Worm (Caenorhabditis elegans): ENCODE measurements around the gene arrd-7.

Gene arrd-7

ce11 chrII:12054150-12054549, 8.3 kb downstream of the arrd-7 start:
- TF ChIP-seq nhr-12 (tag; optimal IDR thresholded peaks at IDR 0.05) = no peak
- TF ChIP-seq ama-1 (optimal IDR thresholded peaks at IDR 0.05) = peak; percentile 76

ce11 chrII:12053486-12053885, 8.9 kb downstream of the arrd-7 start:
- TF ChIP-seq nhr-237 (tag; optimal IDR thresholded peaks at IDR 0.05) (no peak), nhr-21 (tag; optimal IDR thresholded peaks at IDR 0.05) (peak; percentile 70), mdl-1 (tag; optimal IDR thresholded peaks at IDR 0.05) (peak in 1 of 2 experiments; percentile 12), nhr-77 (tag; optimal IDR thresholded peaks at IDR 0.05) (no peak), gmeb-1 (tag; optimal IDR thresholded peaks at IDR 0.05) (no peak), nhr-129 (tag; optimal IDR thresholded peaks at IDR 0.05) (peak; percentile 49), nhr-25 (tag; optimal IDR thresholded peaks at IDR 0.05) (peak; percentile 15), sma-3 (GFP tag; optimal IDR thresholded peaks at IDR 0.05) (peak; percentile 8), sma-9 (GFP tag; optimal IDR thresholded peaks at IDR 0.05) (peak; percentile 8), sma-9 (tag; optimal IDR thresholded peaks at IDR 0.05) (no peak), ama-1 (optimal IDR thresholded peaks at IDR 0.05) (peak; percentile 45)

ce11 chrII:12052924-12053323, 9.5 kb downstream of the arrd-7 start:
- TF ChIP-seq blmp-1 (tag; optimal IDR thresholded peaks at IDR 0.05; ENCODE audit: insufficient read depth) = peak; percentile 30
- peak; percentile 70 for TF ChIP-seq nhr-21 (tag; optimal IDR thresholded peaks at IDR 0.05)
- TF ChIP-seq sma-9 (GFP tag; optimal IDR thresholded peaks at IDR 0.05) = peak; percentile 49
- TF ChIP-seq sma-9 (tag; optimal IDR thresholded peaks at IDR 0.05) = no peak
- TF ChIP-seq sma-3 (GFP tag; optimal IDR thresholded peaks at IDR 0.05) = peak; percentile 21
- TF ChIP-seq nhr-129 (tag; optimal IDR thresholded peaks at IDR 0.05) = peak; percentile 21
- TF ChIP-seq lin-11 (tag; optimal IDR thresholded peaks at IDR 0.05) = no peak
- TF ChIP-seq ama-1 (optimal IDR thresholded peaks at IDR 0.05) = peak; percentile 44
- no peak for TF ChIP-seq ceh-82 (tag; optimal IDR thresholded peaks at IDR 0.05)
- peak; percentile 19 for TF ChIP-seq ztf-4 (tag; optimal IDR thresholded peaks at IDR 0.05)
- TF ChIP-seq nhr-25 (tag; optimal IDR thresholded peaks at IDR 0.05) = peak; percentile 30

ce11 chrII:12052136-12052535, 10.3 kb downstream of the arrd-7 start:
- TF ChIP-seq crh-2 (tag; optimal IDR thresholded peaks at IDR 0.05) = peak; percentile 40
- TF ChIP-seq aly-2 (tag; optimal IDR thresholded peaks at IDR 0.05) = no peak
- no peak for TF ChIP-seq mdl-1 (tag; optimal IDR thresholded peaks at IDR 0.05)
- TF ChIP-seq sma-9 (GFP tag; optimal IDR thresholded peaks at IDR 0.05) = peak; percentile 46
- no peak for TF ChIP-seq sma-9 (tag; optimal IDR thresholded peaks at IDR 0.05)
- TF ChIP-seq fos-1 (tag; optimal IDR thresholded peaks at IDR 0.05) = peak; percentile 5
- TF ChIP-seq ama-1 (optimal IDR thresholded peaks at IDR 0.05) = peak; percentile 41

ce11 chrII:12051601-12052000, 10.8 kb downstream of the arrd-7 start:
- TF ChIP-seq snpc-4 (tag; optimal IDR thresholded peaks at IDR 0.05) (no peak), egl-27 (tag; optimal IDR thresholded peaks at IDR 0.05) (no peak), R02D3.7 (tag; optimal IDR thresholded peaks at IDR 0.05) (no peak), ztf-4 (tag; optimal IDR thresholded peaks at IDR 0.05) (no peak), sma-3 (GFP tag; optimal IDR thresholded peaks at IDR 0.05) (peak; percentile 55), nhr-25 (tag; optimal IDR thresholded peaks at IDR 0.05) (peak; percentile 25), C34F6.9 (tag; optimal IDR thresholded peaks at IDR 0.05) (no peak), unc-55 (GFP tag; optimal IDR thresholded peaks at IDR 0.05) (no peak), crh-2 (tag; optimal IDR thresholded peaks at IDR 0.05) (peak; percentile 90), mdl-1 (tag; optimal IDR thresholded peaks at IDR 0.05) (peak in 1 of 2 experiments; percentile 33), sma-9 (GFP tag; optimal IDR thresholded peaks at IDR 0.05) (peak; percentile 61), sma-9 (tag; optimal IDR thresholded peaks at IDR 0.05) (no peak), alr-1 (tag; optimal IDR thresholded peaks at IDR 0.05) (no peak), nhr-21 (tag; optimal IDR thresholded peaks at IDR 0.05) (peak; percentile 67), fos-1 (tag; optimal IDR thresholded peaks at IDR 0.05) (peak; percentile 9), nhr-129 (tag; optimal IDR thresholded peaks at IDR 0.05) (peak; percentile 46), F13H6.1 (tag; optimal IDR thresholded peaks at IDR 0.05) (no peak), lin-13 (GFP tag; optimal IDR thresholded peaks at IDR 0.05) (no peak), dmd-4 (tag; optimal IDR thresholded peaks at IDR 0.05) (no peak), peb-1 (tag; optimal IDR thresholded peaks at IDR 0.05) (no peak)

ce11 chrII:12050607-12051006, 11.8 kb downstream of the arrd-7 start:
- no peak for TF ChIP-seq ama-1 (optimal IDR thresholded peaks at IDR 0.05)
- TF ChIP-seq nhr-25 (tag; optimal IDR thresholded peaks at IDR 0.05) = peak; percentile 76
- no peak for TF ChIP-seq egl-27 (tag; optimal IDR thresholded peaks at IDR 0.05)
- peak; percentile 97 for TF ChIP-seq nhr-129 (tag; optimal IDR thresholded peaks at IDR 0.05)
- TF ChIP-seq lsy-2 (tag; optimal IDR thresholded peaks at IDR 0.05) = peak in 1 of 2 experiments; percentile 24
- peak; percentile 3 for TF ChIP-seq sma-3 (GFP tag; optimal IDR thresholded peaks at IDR 0.05)
- TF ChIP-seq blmp-1 (tag; optimal IDR thresholded peaks at IDR 0.05; ENCODE audit: insufficient read depth) = no peak
- no peak for TF ChIP-seq mab-5 (tag; optimal IDR thresholded peaks at IDR 0.05)
- TF ChIP-seq crh-2 (tag; optimal IDR thresholded peaks at IDR 0.05) = peak; percentile 60
- no peak for TF ChIP-seq nhr-77 (tag; optimal IDR thresholded peaks at IDR 0.05)
- TF ChIP-seq nhr-6 (tag; optimal IDR thresholded peaks at IDR 0.05) = no peak
- TF ChIP-seq nhr-11 (tag; optimal IDR thresholded peaks at IDR 0.05) = no peak
- no peak for TF ChIP-seq nhr-23 (tag; optimal IDR thresholded peaks at IDR 0.05)
- TF ChIP-seq nhr-237 (tag; optimal IDR thresholded peaks at IDR 0.05) = no peak
- no peak for TF ChIP-seq unc-39 (tag; optimal IDR thresholded peaks at IDR 0.05)
- peak; percentile 82 for TF ChIP-seq nhr-21 (tag; optimal IDR thresholded peaks at IDR 0.05)
- TF ChIP-seq mdl-1 (tag; optimal IDR thresholded peaks at IDR 0.05) = peak in 1 of 2 experiments; percentile 40
- no peak for TF ChIP-seq fos-1 (tag; optimal IDR thresholded peaks at IDR 0.05)
- TF ChIP-seq gmeb-1 (tag; optimal IDR thresholded peaks at IDR 0.05) = peak; percentile 18
- no peak for TF ChIP-seq ztf-11 (tag; optimal IDR thresholded peaks at IDR 0.05)
- no peak for TF ChIP-seq nhr-10 (tag; optimal IDR thresholded peaks at IDR 0.05)
- TF ChIP-seq lin-39 (tag; optimal IDR thresholded peaks at IDR 0.05) = no peak
- peak; percentile 81 for TF ChIP-seq sma-9 (GFP tag; optimal IDR thresholded peaks at IDR 0.05)
- TF ChIP-seq sma-9 (tag; optimal IDR thresholded peaks at IDR 0.05) = no peak
- no peak for TF ChIP-seq ceh-82 (tag; optimal IDR thresholded peaks at IDR 0.05)

All from whole organism, L2 larva.